Fruit fly (Drosophila melanogaster) whole organism, pupa: ENCODE results near the gene mRpS34.

ENCODE experiments used
- CG12605 ChIP-seq: fragments of 200-800 bp; sonication (Bioruptor generic); IDR thresholded peaks from 2 replicates; pipeline ENCODE4 v1.3.6; 2022; ENCODE audit warnings: missing biosample characterization, missing genetic modification characterization
- CG13204 ChIP-seq: fragments of 200-800 bp; sonication (Bioruptor generic); optimal IDR thresholded peaks from 2 replicates; lab custom pipeline; 2018; ENCODE audit warnings: missing biosample characterization, mild to moderate bottlenecking, missing genetic modification characterization, moderate library complexity
- CG17806 ChIP-seq: fragments of 200-800 bp; sonication (Bioruptor generic); optimal IDR thresholded peaks from 2 replicates; lab custom pipeline; 2018; ENCODE audit warnings: missing biosample characterization, mild to moderate bottlenecking, missing genetic modification characterization, moderate library complexity
- CG32121 ChIP-seq: fragments of 200-800 bp; sonication (Bioruptor generic); IDR thresholded peaks from 2 replicates; pipeline ENCODE4 v1.3.6; 2022; ENCODE audit warnings: missing biosample characterization, missing genetic modification characterization
- CG8301 ChIP-seq: fragments of 200-800 bp; sonication (Bioruptor generic); optimal IDR thresholded peaks from 2 replicates; lab custom pipeline; 2018; ENCODE audit warnings: missing biosample characterization, mild to moderate bottlenecking, missing genetic modification characterization
- EcR ChIP-seq: fragments of 200-800 bp; sonication (Bioruptor generic); optimal IDR thresholded peaks from 3 replicates; lab custom pipeline; 2019; ENCODE audit warnings: missing biosample characterization, missing genetic modification characterization, mild to moderate bottlenecking, moderate library complexity, missing genetic modification reagents
- Ets98B ChIP-seq: fragments of 200-800 bp; sonication (Bioruptor generic); IDR thresholded peaks from 2 replicates; pipeline ENCODE4 v1.3.6; 2022; ENCODE audit warnings: missing biosample characterization, missing genetic modification characterization
- Pif1A ChIP-seq: fragments of 200-800 bp; sonication (Bioruptor generic); optimal IDR thresholded peaks from 3 replicates; lab custom pipeline; 2016; ENCODE audit warnings: missing biosample characterization, missing genetic modification characterization
- Snoo ChIP-seq: fragments of 200-800 bp; sonication (Bioruptor generic); optimal IDR thresholded peaks from 3 replicates; lab custom pipeline; 2017; ENCODE audit warnings: missing biosample characterization, mild to moderate bottlenecking, missing genetic modification characterization, inconsistent platforms
- gl ChIP-seq: fragments of 200-800 bp; sonication (Bioruptor generic); optimal IDR thresholded peaks from 2 replicates; lab custom pipeline; 2018; ENCODE audit warnings: missing biosample characterization, mild to moderate bottlenecking, missing genetic modification characterization
- rn ChIP-seq: fragments of 200-800 bp; sonication (Bioruptor generic); IDR thresholded peaks from 2 replicates; pipeline ENCODE4 v1.3.6; 2022; ENCODE audit warnings: missing biosample characterization, missing genetic modification characterization

DNA sequence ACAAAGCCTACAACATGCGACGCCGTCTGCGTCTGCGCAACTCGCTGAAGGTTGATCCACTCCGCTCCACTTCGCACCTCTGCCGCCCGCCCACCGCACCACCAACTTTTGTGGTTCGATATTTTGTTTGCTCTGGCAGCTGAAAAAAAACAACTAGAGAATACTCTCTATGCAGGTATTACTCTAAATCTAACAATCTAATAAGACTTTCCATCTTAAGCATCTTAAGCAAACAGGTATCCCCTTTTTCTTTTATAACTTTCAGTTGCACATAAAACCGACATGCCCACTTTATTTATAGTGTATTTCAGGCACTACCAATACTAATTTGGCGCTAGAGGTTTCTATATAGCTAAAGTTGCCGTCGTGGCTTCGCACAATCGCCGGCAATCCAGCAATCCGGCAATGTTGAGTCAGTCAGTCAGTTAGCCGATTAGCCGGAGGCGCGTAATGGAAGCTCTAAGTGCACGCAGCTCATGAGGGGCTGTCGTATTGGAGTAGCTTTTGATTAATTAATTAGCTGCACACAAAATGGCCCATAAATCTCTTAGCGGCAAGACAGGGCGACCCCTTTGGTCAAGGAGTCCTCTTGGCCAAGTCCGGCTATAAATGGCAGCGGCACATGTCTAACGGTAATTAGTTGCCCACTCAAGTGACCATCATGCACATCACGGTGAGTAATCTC is 19.5 kb upstream of the mRpS34 start, which contains the start of gene CG13058:
- TF ChIP-seq CG17806 (tag; lab: Kevin White, UChicago) (peak; percentile 38), CG13204 (GFP tag; lab: Kevin White, UChicago) (no peak), Ets98B (GFP tag; lab: Robert Waterston, UW) (peak; percentile 23), EcR (GFP tag; lab: Kevin White, UChicago) (peak; percentile 1), Pif1A (GFP tag; lab: Kevin White, UChicago) (peak; percentile 7), rn (GFP tag; lab: Robert Waterston, UW) (no peak), gl (no peak), CG12605 (GFP tag; lab: Robert Waterston, UW) (no peak), Snoo (tag; lab: Kevin White, UChicago) (no peak), CG32121 (GFP tag; lab: Robert Waterston, UW) (peak; percentile 63), CG8301 (peak; percentile 66)
